Worm (Caenorhabditis elegans): ENCODE measurements around the gene gtf-2E1.

gtf-2E1 gene

DNA sequence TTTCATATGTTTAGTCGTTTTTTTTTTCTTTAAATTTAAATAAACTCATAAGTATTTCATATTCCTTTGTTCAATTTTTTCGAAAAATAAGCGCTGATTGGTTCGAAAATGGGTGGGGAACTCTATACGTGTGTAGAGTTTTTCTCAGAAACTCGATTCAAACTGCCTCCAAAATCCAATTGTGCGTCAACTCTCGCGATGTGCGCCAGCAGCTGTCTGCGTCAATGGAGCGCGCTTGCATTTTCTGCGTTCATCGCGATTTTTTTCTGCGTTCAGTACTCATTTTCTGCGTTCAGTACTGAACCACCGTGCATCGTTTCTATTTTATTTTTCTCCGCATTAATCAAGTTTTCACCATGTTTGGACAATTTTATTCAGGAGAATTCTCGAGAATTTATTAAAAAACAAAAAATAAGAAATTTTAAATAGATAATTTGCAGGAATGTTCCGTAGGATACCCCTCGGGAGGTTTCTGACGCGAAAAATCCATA lies 5.4 kb upstream of the gtf-2E1 start, which contains the start of gene eelo-2 (continued):
- TF ChIP-seq zag-1 (tag; optimal IDR thresholded peaks at IDR 0.05) (peak; percentile 90), fkh-2 (tag; optimal IDR thresholded peaks at IDR 0.05) (no peak), egl-27 (tag; optimal IDR thresholded peaks at IDR 0.05) (peak; percentile 90), snpc-4 (tag; optimal IDR thresholded peaks at IDR 0.05) (peak; percentile 97), fkh-10 (GFP tag; optimal IDR thresholded peaks at IDR 0.05) (peak; percentile 94), sea-2 (GFP tag; optimal IDR thresholded peaks at IDR 0.05) (no peak), nhr-28 (tag; optimal IDR thresholded peaks at IDR 0.05) (peak; percentile 82), ztf-4 (tag; optimal IDR thresholded peaks at IDR 0.05) (peak; percentile 91), nhr-25 (tag; optimal IDR thresholded peaks at IDR 0.05) (peak; percentile 99), eor-1 (tag; optimal IDR thresholded peaks at IDR 0.05) (no peak), ZK546.5 (tag; optimal IDR thresholded peaks at IDR 0.05) (peak; percentile 59)

DNA sequence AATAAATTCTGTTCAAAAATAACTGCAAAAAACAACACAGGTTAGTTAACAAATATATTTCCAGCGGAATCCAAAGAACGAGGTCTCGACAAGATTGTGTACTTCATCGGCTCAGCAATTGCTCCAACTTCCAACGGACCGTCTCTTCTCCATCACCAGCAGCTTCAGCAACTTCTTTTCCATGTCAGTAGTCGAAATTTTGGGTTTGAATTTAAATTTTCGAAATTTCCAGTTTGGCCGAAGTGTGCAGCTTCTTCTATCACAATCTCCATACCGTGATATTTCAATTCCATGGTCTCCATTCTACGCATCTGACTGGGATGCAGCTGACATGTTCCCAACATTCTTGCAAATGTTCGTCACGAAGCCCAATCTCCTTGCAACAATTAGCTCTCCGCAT lies 1.7 kb upstream of the gtf-2E1 start:
- TF ChIP-seq jun-1 (tag; optimal IDR thresholded peaks at IDR 0.05) = no peak
- TF ChIP-seq nfya-1 (tag; optimal IDR thresholded peaks at IDR 0.05; ENCODE audit: insufficient read depth) = no peak
- TF ChIP-seq nhr-25 (tag; optimal IDR thresholded peaks at IDR 0.05) = no peak
- TF ChIP-seq egl-5 (tag; optimal IDR thresholded peaks at IDR 0.05) = no peak
- TF ChIP-seq nhr-28 (tag; optimal IDR thresholded peaks at IDR 0.05) = no peak
- TF ChIP-seq unc-62 (GFP tag; optimal IDR thresholded peaks at IDR 0.05) = no peak
- no peak for TF ChIP-seq elt-1 (tag; optimal IDR thresholded peaks at IDR 0.05)
- no peak for TF ChIP-seq daf-12 (tag; optimal IDR thresholded peaks at IDR 0.05)
- no peak for TF ChIP-seq pqm-1 (tag; optimal IDR thresholded peaks at IDR 0.05)
- TF ChIP-seq snpc-4 (tag; optimal IDR thresholded peaks at IDR 0.05) = no peak
- no peak for TF ChIP-seq ceh-82 (tag; optimal IDR thresholded peaks at IDR 0.05)
- no peak for TF ChIP-seq aly-2 (tag; optimal IDR thresholded peaks at IDR 0.05)

DNA sequence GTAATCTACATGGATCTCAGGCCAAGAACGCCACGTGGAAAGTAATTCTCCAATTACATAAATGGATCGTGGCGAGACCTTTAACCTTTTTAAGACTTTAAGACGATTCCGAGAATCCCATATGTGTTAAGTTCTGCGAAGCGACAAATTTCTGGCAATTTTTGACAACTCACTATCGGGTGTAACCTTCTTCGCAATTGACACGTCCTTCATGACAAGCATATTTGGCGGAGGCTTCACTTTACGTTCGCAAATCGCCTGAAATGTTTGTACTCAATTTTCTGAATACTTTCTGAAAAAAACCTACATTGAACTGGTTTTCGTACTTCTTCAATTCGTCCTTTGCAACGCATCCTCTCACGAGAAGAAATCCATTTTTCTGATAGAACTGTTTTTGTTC lies 3.7 kb downstream of the gtf-2E1 start:
- TF ChIP-seq elt-2 (tag; optimal IDR thresholded peaks at IDR 0.05) = no peak
- TF ChIP-seq ztf-11 (tag; optimal IDR thresholded peaks at IDR 0.05) = no peak
- TF ChIP-seq nhr-23 (tag; optimal IDR thresholded peaks at IDR 0.05) = no peak
- TF ChIP-seq nhr-76 (tag; optimal IDR thresholded peaks at IDR 0.05) = no peak
- TF ChIP-seq unc-39 (tag; optimal IDR thresholded peaks at IDR 0.05) = no peak
- TF ChIP-seq unc-62 (GFP tag; optimal IDR thresholded peaks at IDR 0.05) = no peak
- no peak for TF ChIP-seq elt-3 (tag; optimal IDR thresholded peaks at IDR 0.05)
- TF ChIP-seq skn-1 (tag; optimal IDR thresholded peaks at IDR 0.05) = no peak
- TF ChIP-seq ceh-82 (tag; optimal IDR thresholded peaks at IDR 0.05) = no peak

- TF ChIP-seq pha-4 (tag; optimal IDR thresholded peaks at IDR 0.05) (no peak), lsy-12 (tag; optimal IDR thresholded peaks at IDR 0.05) (no peak)
Observed at ce11 chrIV:17259310-17259709, 4.2 kb downstream of the gtf-2E1 start, which contains the start of gene phyh-1. Gene phyh-1 (minus strand): TSS chrIV:17259410.

DNA sequence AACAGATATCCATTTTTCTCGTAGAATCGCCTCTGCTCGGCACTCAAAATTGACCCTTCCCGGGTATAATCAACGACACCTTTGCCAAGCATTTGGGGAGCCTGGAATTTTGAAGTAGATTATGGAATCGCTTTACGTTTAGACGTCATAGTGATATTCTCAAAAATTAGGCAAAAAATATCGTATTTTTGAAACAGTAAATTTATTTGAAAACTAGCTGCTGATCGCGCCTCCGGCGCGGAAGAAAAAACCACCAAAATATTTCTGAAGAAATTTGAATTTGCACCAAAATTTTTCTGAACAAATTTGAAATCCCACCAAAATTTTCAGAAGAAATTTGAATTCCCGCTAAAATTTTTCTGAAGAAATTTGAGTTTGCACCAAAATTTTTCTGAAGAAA lies 7.3 kb downstream of the gtf-2E1 start, which contains the start of gene ZK550.6:
Gene ZK550.6, minus strand, starts transcription at position 101 of the 400 bp plus-strand sequence.
- no peak for TF ChIP-seq pqm-1 (tag; optimal IDR thresholded peaks at IDR 0.05)
- no peak for TF ChIP-seq elt-2 (tag; optimal IDR thresholded peaks at IDR 0.05)
- TF ChIP-seq lin-39 (tag; optimal IDR thresholded peaks at IDR 0.05) = no peak
- no peak for TF ChIP-seq lin-15B (tag; optimal IDR thresholded peaks at IDR 0.05)
- no peak for TF ChIP-seq jun-1 (tag; optimal IDR thresholded peaks at IDR 0.05)
- no peak for TF ChIP-seq unc-62 (GFP tag; optimal IDR thresholded peaks at IDR 0.05)
- no peak for TF ChIP-seq nhr-43 (tag; optimal IDR thresholded peaks at IDR 0.05; ENCODE audit: poor library complexity, severe bottlenecking)
- TF ChIP-seq egl-27 (tag; optimal IDR thresholded peaks at IDR 0.05) = no peak
- TF ChIP-seq elt-3 (tag; optimal IDR thresholded peaks at IDR 0.05) = no peak

DNA sequence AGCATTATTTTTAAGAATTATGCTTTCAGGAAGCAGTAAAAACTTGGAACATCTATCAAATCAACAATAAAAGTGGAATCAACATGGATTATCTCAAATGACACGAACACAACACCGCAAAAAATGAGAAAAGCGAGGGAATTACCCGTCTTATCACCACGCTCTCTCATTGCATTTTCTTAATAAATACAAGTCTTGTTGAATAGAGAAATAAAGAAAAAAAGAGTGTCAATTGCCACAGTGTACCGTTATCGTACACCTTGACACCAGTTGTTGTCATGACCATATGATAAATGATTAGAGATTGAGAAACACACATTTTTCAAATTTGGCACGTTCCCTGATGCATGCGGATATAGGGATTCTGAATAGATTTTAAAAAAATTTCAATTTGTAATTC lies 8.6 kb downstream of the gtf-2E1 start:
- no peak for TF ChIP-seq nhr-11 (tag; optimal IDR thresholded peaks at IDR 0.05)
- TF ChIP-seq nfya-1 (tag; optimal IDR thresholded peaks at IDR 0.05; ENCODE audit: insufficient read depth) = peak; percentile 28
- peak; percentile 93 for TF ChIP-seq pqm-1 (tag; optimal IDR thresholded peaks at IDR 0.05)
- TF ChIP-seq ama-1 (optimal IDR thresholded peaks at IDR 0.05) = no peak
- TF ChIP-seq hmg-11 (tag; optimal IDR thresholded peaks at IDR 0.05) = no peak
- no peak for TF ChIP-seq R02D3.7 (tag; optimal IDR thresholded peaks at IDR 0.05)
- no peak for TF ChIP-seq unc-62 (GFP tag; optimal IDR thresholded peaks at IDR 0.05)
- TF ChIP-seq jun-1 (tag; optimal IDR thresholded peaks at IDR 0.05) = peak; percentile 10
- TF ChIP-seq sea-2 (GFP tag; optimal IDR thresholded peaks at IDR 0.05) = no peak
- TF ChIP-seq nhr-23 (tag; optimal IDR thresholded peaks at IDR 0.05) = peak; percentile 56
- TF ChIP-seq elt-2 (tag; optimal IDR thresholded peaks at IDR 0.05) = peak; percentile 96
- peak; percentile 64 for TF ChIP-seq pha-4 (tag; optimal IDR thresholded peaks at IDR 0.05)
- no peak for TF ChIP-seq aly-2 (tag; optimal IDR thresholded peaks at IDR 0.05)
- TF ChIP-seq nhr-76 (tag; optimal IDR thresholded peaks at IDR 0.05) = peak; percentile 85
- peak; percentile 28 for TF ChIP-seq nhr-43 (tag; optimal IDR thresholded peaks at IDR 0.05; ENCODE audit: poor library complexity, severe bottlenecking)
- TF ChIP-seq ceh-28 (tag; optimal IDR thresholded peaks at IDR 0.05) = no peak
